Worm (Caenorhabditis elegans) whole organism, L4 larva: Measurements from ENCODE around the gene F35C11.2.
A peak's percentile ranks its signal among the peaks of the same experiment; 100 is the strongest.

Experiments
- F37D6.2 ChIP-seq: sonication (generic microtip); optimal IDR thresholded peaks from 2 replicates; lab custom pipeline; 2016; ENCODE audit warnings: mild to moderate bottlenecking, missing genetic modification characterization, missing compliant biosample characterization
- T26A8.4 ChIP-seq: fragments of 200-800 bp; sonication (Bioruptor generic); IDR thresholded peaks from 2 replicates; pipeline ENCODE4 v1.3.6; 2022; ENCODE audit warnings: missing genetic modification characterization, missing compliant biosample characterization
- Y5F2A.4 ChIP-seq: fragments of 200-800 bp; sonication (Bioruptor generic); optimal IDR thresholded peaks from 2 replicates; lab custom pipeline; 2018; ENCODE audit warnings: mild to moderate bottlenecking, missing genetic modification characterization, missing compliant biosample characterization
- aha-1 ChIP-seq: fragments of 150-350 bp; peaks from one replicate; lab custom pipeline; 2014; ENCODE audit warnings: missing biosample characterization, missing genetic modification characterization
- ceh-20 ChIP-seq: fragments of 200-800 bp; sonication (Bioruptor generic); IDR thresholded peaks from 2 replicates; pipeline ENCODE4 v1.3.6; 2022; ENCODE audit warnings: missing genetic modification reagents, missing genetic modification characterization, missing compliant biosample characterization
- ctbp-1 ChIP-seq: fragments of 200-800 bp; sonication (Bioruptor generic); IDR thresholded peaks from 2 replicates; pipeline ENCODE4 v1.3.6; 2022; ENCODE audit warnings: missing genetic modification reagents, missing genetic modification characterization, missing compliant biosample characterization
- daf-16 ChIP-seq, 3 experiments: sonication (generic microtip); optimal IDR thresholded peaks; 2 replicates each; lab custom pipeline; 2016 to 2017; ENCODE audit warnings: missing genetic modification characterization in 3 of 3, missing genetic modification reagents in 3 of 3, mild to moderate bottlenecking in 2 of 3, missing compliant biosample characterization in 2 of 3, missing biosample characterization in 1 of 3, moderate library complexity in 1 of 3
- daf-19 ChIP-seq: fragments of 200-800 bp; sonication (Bioruptor generic); conservative IDR thresholded peaks from 2 replicates; pipeline ENCODE4 v1.3.6; 2022; ENCODE audit warnings: missing genetic modification characterization, missing compliant biosample characterization
- dmd-8 ChIP-seq: fragments of 200-800 bp; sonication (Bioruptor generic); IDR thresholded peaks from 2 replicates; pipeline ENCODE4 v1.3.6; 2022; ENCODE audit warnings: missing genetic modification characterization, missing compliant biosample characterization
- dmd-9 ChIP-seq: fragments of 200-800 bp; sonication (Bioruptor generic); IDR thresholded peaks from 2 replicates; pipeline ENCODE4 v1.3.6; 2022; ENCODE audit warnings: missing genetic modification reagents, missing genetic modification characterization, missing compliant biosample characterization
- hif-1 ChIP-seq, 2 experiments: sonication (generic microtip); optimal IDR thresholded peaks; 2 replicates each; lab custom pipeline; 2016 to 2017; ENCODE audit warnings: missing compliant biosample characterization in 2 of 2, missing genetic modification characterization in 2 of 2, missing genetic modification reagents in 2 of 2, missing genotype in 2 of 2, mild to moderate bottlenecking in 1 of 2
- madf-9 ChIP-seq: fragments of 200-800 bp; sonication (Bioruptor generic); conservative IDR thresholded peaks from 2 replicates; pipeline ENCODE4 v1.3.6; 2022; ENCODE audit warnings: missing genetic modification reagents, missing genetic modification characterization, missing compliant biosample characterization
- mdl-1 ChIP-seq, 2 experiments: fragments of 150-350 bp in 1 of 2; sonication (generic microtip) in 1 of 2; optimal IDR thresholded peaks; 2 replicates each; lab custom pipeline; 2014 to 2017; ENCODE audit warnings: missing biosample characterization in 2 of 2, missing genetic modification characterization in 2 of 2
- nhr-111 ChIP-seq: fragments of 200-800 bp; sonication (Bioruptor generic); optimal IDR thresholded peaks from 2 replicates; lab custom pipeline; 2018; ENCODE audit warnings: mild to moderate bottlenecking, missing genetic modification characterization, missing compliant biosample characterization
- nhr-48 ChIP-seq: sonication (generic microtip); optimal IDR thresholded peaks from 2 replicates; lab custom pipeline; 2016; ENCODE audit warnings: mild to moderate bottlenecking, missing genetic modification characterization, missing compliant biosample characterization
- snpc-1.2 ChIP-seq: fragments of 200-800 bp; sonication (Bioruptor generic); IDR thresholded peaks from 2 replicates; pipeline ENCODE4 v1.3.6; 2022; ENCODE audit warnings: missing genetic modification reagents, missing genetic modification characterization, missing compliant biosample characterization
- unc-62 ChIP-seq, 3 experiments: fragments of 150-350 bp in 1 of 3; sonication (generic microtip); optimal IDR thresholded peaks in 2 of 3; peaks in 1 of 3; 1 replicate in 1 of 3; 2 replicates in 2 of 3; lab custom pipeline; 2014 to 2017; ENCODE audit warnings: missing biosample characterization in 3 of 3, missing genetic modification characterization in 3 of 3, missing genetic modification reagents in 3 of 3, missing genotype in 1 of 3
- ztf-7 ChIP-seq: fragments of 150-350 bp; optimal IDR thresholded peaks from 2 replicates; lab custom pipeline; 2014; ENCODE audit warnings: missing biosample characterization, missing genetic modification characterization

The F35C11.2 gene

ce11 chrII:8199803-8200202 is 48.8 kb downstream of the F35C11.2 start:
- TF ChIP-seq aha-1 (tag; lab: Kevin White, UChicago), result peak; percentile 78
- no peak for TF ChIP-seq F37D6.2
- no peak for TF ChIP-seq Y5F2A.4
- TF ChIP-seq, all 104 proteins: peak for 1

- TF ChIP-seq mdl-1 (tag; optimal IDR thresholded peaks at IDR 0.05; lab: Kevin White, UChicago), result no peak
- no peak for TF ChIP-seq T26A8.4 (GFP tag; lab: Robert Waterston, UW)
- no peak for TF ChIP-seq nhr-48
- TF ChIP-seq ztf-7 (tag; lab: Kevin White, UChicago), result no peak
- no peak for TF ChIP-seq hif-1 (tag; optimal IDR thresholded peaks at IDR 0.05; lab: Kevin White, UChicago)
- no peak for TF ChIP-seq ceh-20
- TF ChIP-seq Y5F2A.4, result no peak
- no peak for TF ChIP-seq dmd-9 (GFP tag; lab: Robert Waterston, UW)
- no peak for TF ChIP-seq daf-16 (GFP tag; optimal IDR thresholded peaks at IDR 0.05; lab: Kevin White, UChicago)
- TF ChIP-seq daf-16 (tag; optimal IDR thresholded peaks at IDR 0.05; lab: Kevin White, UChicago), result no peak
- no peak for TF ChIP-seq madf-9 (GFP tag; lab: Robert Waterston, UW)
- no peak for TF ChIP-seq snpc-1.2 (GFP tag; lab: Robert Waterston, UW)
- TF ChIP-seq ctbp-1, result no peak
- no peak for TF ChIP-seq nhr-111 (GFP tag; lab: Kevin White, UChicago)
- no peak for TF ChIP-seq dmd-8 (GFP tag; lab: Robert Waterston, UW)
Measured at ce11 chrII:8198503-8198902, 50.1 kb downstream of the F35C11.2 start, which contains the start of gene qua-1. Gene qua-1 (plus strand): TSS chrII:8198803.

ce11 chrII:8193922-8194321 is 54.7 kb downstream of the F35C11.2 start:
- TF ChIP-seq daf-19 (GFP tag; lab: Robert Waterston, UW) (no peak), unc-62 (GFP tag; optimal IDR thresholded peaks at IDR 0.05 in 1 of 2; lab: Kevin White, UChicago) (peak in 1 of 2 experiments; percentile 49), unc-62 (tag; optimal IDR thresholded peaks at IDR 0.05; lab: Kevin White, UChicago) (no peak)
